Worm (Caenorhabditis elegans) whole organism, L2 larva: ENCODE measurements around the gene C53B7.2.

ENCODE experiments used
- ama-1 ChIP-seq: fragments of 150-350 bp; optimal IDR thresholded peaks from 2 replicates; lab custom pipeline; 2018; ENCODE audit warnings: inconsistent platforms
- blmp-1 ChIP-seq: sonication (generic microtip); optimal IDR thresholded peaks from 2 replicates; lab custom pipeline; 2017; ENCODE audit warnings: missing genetic modification characterization, mild to moderate bottlenecking, missing compliant biosample characterization, antibody characterized with exemption, moderate library complexity; ENCODE audit not compliant: insufficient read depth
- fos-1 ChIP-seq: fragments of 150-350 bp; optimal IDR thresholded peaks from 2 replicates; lab custom pipeline; 2014; ENCODE audit warnings: missing biosample characterization, missing genetic modification characterization
- lin-13 ChIP-seq: fragments of 150-350 bp; optimal IDR thresholded peaks from 2 replicates; lab custom pipeline; 2014; ENCODE audit warnings: missing biosample characterization, missing genetic modification reagents, missing genetic modification characterization
- lin-39 ChIP-seq: fragments of 150-350 bp; optimal IDR thresholded peaks from 2 replicates; lab custom pipeline; 2014; ENCODE audit warnings: missing biosample characterization, missing genetic modification reagents, missing genetic modification characterization
- skn-1 ChIP-seq: sonication (generic microtip); optimal IDR thresholded peaks from 2 replicates; lab custom pipeline; 2017; ENCODE audit warnings: missing biosample characterization, missing genetic modification characterization
- unc-39 ChIP-seq: fragments of 150-350 bp; optimal IDR thresholded peaks from 2 replicates; lab custom pipeline; 2014; ENCODE audit warnings: missing biosample characterization, missing genetic modification characterization
- unc-55 ChIP-seq: fragments of 150-350 bp; sonication (generic microtip); optimal IDR thresholded peaks from 3 replicates; lab custom pipeline; 2014; ENCODE audit warnings: missing biosample characterization, missing genetic modification reagents, missing genetic modification characterization
- unc-62 ChIP-seq: fragments of 150-350 bp; optimal IDR thresholded peaks from 2 replicates; lab custom pipeline; 2014; ENCODE audit warnings: missing biosample characterization, missing genetic modification reagents, missing genetic modification characterization
- ztf-11 ChIP-seq: sonication (generic microtip); optimal IDR thresholded peaks from 2 replicates; lab custom pipeline; 2017; ENCODE audit warnings: missing biosample characterization, missing genetic modification characterization

ce11 chrX:6877436-6877835, 31.4 kb downstream of the C53B7.2 start, which contains the start of gene col-173:
- TF ChIP-seq lin-13 (GFP tag; lab: Kevin White, UChicago) (no peak), unc-39 (tag; lab: Kevin White, UChicago) (no peak), skn-1 (tag; lab: Kevin White, UChicago) (no peak), ama-1 (lab: Kevin White, UChicago) (no peak), lin-39 (tag; lab: Kevin White, UChicago) (no peak), blmp-1 (no peak), fos-1 (no peak), unc-55 (GFP tag; lab: Kevin White, UChicago) (no peak), unc-62 (GFP tag; lab: Kevin White, UChicago) (no peak), ztf-11 (no peak)
